Worm (Caenorhabditis elegans) whole organism, young adult: ENCODE data around the gene smcl-1.

Experiments
- F57C9.4 ChIP-seq: sonication (generic microtip); optimal IDR thresholded peaks from 2 replicates; lab custom pipeline; 2017; ENCODE audit warnings: mild to moderate bottlenecking, missing genetic modification characterization, missing compliant biosample characterization
- K12H6.12 ChIP-seq: fragments of 200-800 bp; sonication (Bioruptor generic); optimal IDR thresholded peaks from 2 replicates; lab custom pipeline; 2018; ENCODE audit warnings: mild to moderate bottlenecking, missing genetic modification characterization, missing compliant biosample characterization
- Y53G8AR.9 ChIP-seq: fragments of 200-800 bp; sonication (Bioruptor generic); conservative IDR thresholded peaks from 2 replicates; pipeline ENCODE4 v1.3.6; 2022; ENCODE audit warnings: missing genetic modification reagents, missing genetic modification characterization, missing compliant biosample characterization
- Y56A3A.18 ChIP-seq: fragments of 200-800 bp; sonication (Bioruptor generic); IDR thresholded peaks from 2 replicates; pipeline ENCODE4 v1.3.6; 2022; ENCODE audit warnings: missing genetic modification reagents, missing genetic modification characterization, missing compliant biosample characterization
- attf-3 ChIP-seq: fragments of 200-800 bp; sonication (Bioruptor generic); conservative IDR thresholded peaks from 2 replicates; pipeline ENCODE4 v1.3.6; 2022; ENCODE audit warnings: missing genetic modification reagents, missing genetic modification characterization, missing compliant biosample characterization
- cebp-1 ChIP-seq, 2 experiments: fragments of 200-800 bp in 1 of 2; sonication (Bioruptor generic) in 1 of 2; sonication (generic microtip) in 1 of 2; IDR thresholded peaks in 1 of 2; optimal IDR thresholded peaks in 1 of 2; 2 replicates each; pipeline versions ENCODE4 v1.3.6 to Lab custom; 2017 to 2022; ENCODE audit warnings: missing compliant biosample characterization in 2 of 2, missing genetic modification characterization in 2 of 2, mild to moderate bottlenecking in 1 of 2, missing genetic modification reagents in 1 of 2, moderate library complexity in 1 of 2
- cebp-2 ChIP-seq: fragments of 200-800 bp; sonication (Bioruptor generic); IDR thresholded peaks from 2 replicates; pipeline ENCODE4 v1.3.6; 2022; ENCODE audit warnings: missing genetic modification characterization, missing compliant biosample characterization
- chd-7 ChIP-seq: sonication (generic microtip); optimal IDR thresholded peaks from 2 replicates; lab custom pipeline; 2016; ENCODE audit warnings: mild to moderate bottlenecking, missing genetic modification characterization, moderate library complexity, missing compliant biosample characterization
- dox-1 ChIP-seq: fragments of 200-800 bp; sonication (Bioruptor generic); IDR thresholded peaks from 2 replicates; pipeline ENCODE4 v1.3.6; 2022; ENCODE audit warnings: missing genetic modification reagents, missing genetic modification characterization, missing compliant biosample characterization
- dpff-1 ChIP-seq: sonication (generic microtip); optimal IDR thresholded peaks from 2 replicates; lab custom pipeline; 2017; ENCODE audit warnings: mild to moderate bottlenecking, missing genetic modification characterization, missing compliant biosample characterization
- efl-1 ChIP-seq: fragments of 150-350 bp; optimal IDR thresholded peaks from 2 replicates; lab custom pipeline; 2014; ENCODE audit warnings: missing biosample characterization, missing genetic modification reagents, missing genetic modification characterization
- egl-18 ChIP-seq: fragments of 200-800 bp; sonication (Bioruptor generic); IDR thresholded peaks from 2 replicates; pipeline ENCODE4 v1.3.6; 2022; ENCODE audit warnings: missing genetic modification reagents, missing genetic modification characterization, missing compliant biosample characterization
- egl-44 ChIP-seq: fragments of 200-800 bp; sonication (Bioruptor generic); IDR thresholded peaks from 2 replicates; pipeline ENCODE4 v1.3.6; 2022; ENCODE audit warnings: missing genetic modification reagents, missing genetic modification characterization, missing compliant biosample characterization
- hmg-20 ChIP-seq: fragments of 200-800 bp; sonication (Bioruptor generic); IDR thresholded peaks from 2 replicates; pipeline ENCODE4 v1.3.6; 2022; ENCODE audit warnings: missing genetic modification reagents, missing genetic modification characterization, missing compliant biosample characterization
- hrde-1 ChIP-seq: sonication (generic microtip); optimal IDR thresholded peaks from 2 replicates; lab custom pipeline; 2016; ENCODE audit warnings: missing genetic modification characterization, mild to moderate bottlenecking, missing compliant biosample characterization, moderate library complexity, missing genotype, missing genetic modification reagents, borderline replicate concordance
- lag-1 ChIP-seq: fragments of 200-800 bp; sonication (Bioruptor generic); IDR thresholded peaks from 2 replicates; pipeline ENCODE4 v1.3.6; 2022; ENCODE audit warnings: missing genetic modification reagents, missing genetic modification characterization, missing compliant biosample characterization
- let-526 ChIP-seq: fragments of 200-800 bp; sonication (Bioruptor generic); IDR thresholded peaks from 2 replicates; pipeline ENCODE4 v1.3.6; 2022; ENCODE audit warnings: missing genetic modification reagents, missing genetic modification characterization, missing compliant biosample characterization
- let-607 ChIP-seq, 2 experiments: fragments of 200-800 bp in 1 of 2; sonication (Bioruptor generic) in 1 of 2; sonication (generic microtip) in 1 of 2; optimal IDR thresholded peaks; 2 replicates each; lab custom pipeline; 2016 to 2018; ENCODE audit warnings: mild to moderate bottlenecking in 2 of 2, missing compliant biosample characterization in 2 of 2, missing genetic modification characterization in 2 of 2, moderate library complexity in 2 of 2, missing genotype in 1 of 2
- lin-35 ChIP-seq, 3 experiments: fragments of 150-350 bp in 2 of 3; sonication (generic microtip) in 1 of 3; optimal IDR thresholded peaks; 2 replicates each; lab custom pipeline; 2014 to 2018; ENCODE audit warnings: missing biosample characterization in 3 of 3, missing genetic modification characterization in 3 of 3, missing genetic modification reagents in 3 of 3
- lin-54 ChIP-seq: fragments of 200-800 bp; sonication (Bioruptor generic); optimal IDR thresholded peaks from 2 replicates; lab custom pipeline; 2018; ENCODE audit warnings: mild to moderate bottlenecking, missing genetic modification characterization, missing compliant biosample characterization
- lsy-27 ChIP-seq: sonication (generic microtip); optimal IDR thresholded peaks from 2 replicates; lab custom pipeline; 2017; ENCODE audit warnings: missing genetic modification characterization, mild to moderate bottlenecking, missing compliant biosample characterization, antibody characterized with exemption, missing genotype, borderline replicate concordance; ENCODE audit not compliant: insufficient read depth
- madf-8 ChIP-seq: fragments of 200-800 bp; sonication (Bioruptor generic); conservative IDR thresholded peaks from 2 replicates; pipeline ENCODE4 v1.3.6; 2022; ENCODE audit warnings: missing genetic modification reagents, missing genetic modification characterization, missing compliant biosample characterization
- mcd-1 ChIP-seq: fragments of 200-800 bp; sonication (Bioruptor generic); IDR thresholded peaks from 2 replicates; pipeline ENCODE4 v1.3.6; 2022; ENCODE audit warnings: missing genetic modification reagents, missing genetic modification characterization, missing compliant biosample characterization
- nhr-120 ChIP-seq: fragments of 200-800 bp; sonication (Bioruptor generic); IDR thresholded peaks from 2 replicates; pipeline ENCODE4 v1.3.6; 2022; ENCODE audit warnings: missing genetic modification characterization, missing compliant biosample characterization
- nhr-179 ChIP-seq: sonication (generic microtip); optimal IDR thresholded peaks from 2 replicates; lab custom pipeline; 2016; ENCODE audit warnings: mild to moderate bottlenecking, missing genetic modification characterization, missing compliant biosample characterization
- nhr-90 ChIP-seq: sonication (generic microtip); optimal IDR thresholded peaks from 2 replicates; lab custom pipeline; 2016; ENCODE audit warnings: missing genotype, mild to moderate bottlenecking, missing genetic modification characterization, missing compliant biosample characterization
- pha-4 ChIP-seq: fragments of 150-350 bp; sonication (generic microtip); optimal IDR thresholded peaks from 2 replicates; lab custom pipeline; 2014; ENCODE audit warnings: missing biosample characterization, missing genetic modification reagents, missing genetic modification characterization
- sea-2 ChIP-seq: fragments of 200-800 bp; sonication (Bioruptor generic); IDR thresholded peaks from 2 replicates; pipeline ENCODE4 v1.3.6; 2022; ENCODE audit warnings: missing genetic modification characterization, missing compliant biosample characterization
- snpc-1.1 ChIP-seq: sonication (generic microtip); optimal IDR thresholded peaks from 2 replicates; lab custom pipeline; 2017; ENCODE audit warnings: missing genetic modification characterization, mild to moderate bottlenecking, missing compliant biosample characterization, antibody characterized with exemption, moderate library complexity, missing genotype, missing genetic modification reagents; ENCODE audit not compliant: insufficient read depth
- snpc-3.4 ChIP-seq: sonication (generic microtip); optimal IDR thresholded peaks from 2 replicates; lab custom pipeline; 2017; ENCODE audit warnings: missing genetic modification characterization, mild to moderate bottlenecking, missing compliant biosample characterization, antibody characterized with exemption, moderate library complexity, missing genotype, missing genetic modification reagents
- tbp1 ChIP-seq: fragments of 200-800 bp; sonication (Bioruptor generic); optimal IDR thresholded peaks from 2 replicates; lab custom pipeline; 2018; ENCODE audit warnings: mild to moderate bottlenecking, missing genetic modification characterization, missing compliant biosample characterization
- tbx-9 ChIP-seq: sonication (generic microtip); optimal IDR thresholded peaks from 2 replicates; lab custom pipeline; 2016; ENCODE audit warnings: borderline replicate concordance, missing genetic modification characterization, inconsistent platforms, missing compliant biosample characterization
- xnd-1 ChIP-seq: sonication (generic microtip); optimal IDR thresholded peaks from 2 replicates; lab custom pipeline; 2016; ENCODE audit warnings: missing genotype, missing genetic modification reagents, missing genetic modification characterization, missing compliant biosample characterization
- ztf-3 ChIP-seq: fragments of 200-800 bp; sonication (Bioruptor generic); optimal IDR thresholded peaks from 2 replicates; lab custom pipeline; 2018; ENCODE audit warnings: mild to moderate bottlenecking, missing genetic modification characterization, missing compliant biosample characterization
- ztf-6 ChIP-seq: fragments of 200-800 bp; sonication (Bioruptor generic); IDR thresholded peaks from 2 replicates; pipeline ENCODE4 v1.3.6; 2022; ENCODE audit warnings: missing genetic modification reagents, missing genetic modification characterization, missing compliant biosample characterization

smcl-1 gene

DNA sequence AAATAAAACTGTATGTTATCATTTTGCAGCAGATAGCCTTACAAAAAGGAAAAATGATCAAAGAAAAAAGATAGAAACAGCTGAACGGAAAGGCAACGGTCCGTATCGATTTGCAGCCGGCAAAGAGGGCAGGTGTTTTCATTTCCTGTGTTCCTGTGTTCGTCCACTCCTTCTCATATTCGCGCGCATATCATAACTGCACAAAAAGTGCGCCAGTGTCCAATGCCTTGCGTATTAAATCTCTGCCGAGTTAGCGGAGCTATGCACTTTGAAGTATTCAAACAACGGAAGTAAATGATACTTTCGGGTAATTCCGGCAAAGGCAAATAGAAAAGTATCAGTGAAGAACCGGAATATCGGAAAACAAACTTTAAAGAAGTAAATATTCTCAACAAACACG is 30.7 kb upstream of the smcl-1 start (continued):
- TF ChIP-seq ztf-6 (GFP tag; lab: Robert Waterston, UW) (no peak), egl-18 (GFP tag; lab: Robert Waterston, UW) (no peak), egl-44 (GFP tag; lab: Robert Waterston, UW) (no peak), ztf-3 (GFP tag; lab: Kevin White, UChicago) (no peak), efl-1 (peak; percentile 10), dox-1 (0 out of 2 replicates have a peak, but pooled peaks have one; percentile 46), madf-8 (GFP tag; lab: Robert Waterston, UW) (no peak)

DNA sequence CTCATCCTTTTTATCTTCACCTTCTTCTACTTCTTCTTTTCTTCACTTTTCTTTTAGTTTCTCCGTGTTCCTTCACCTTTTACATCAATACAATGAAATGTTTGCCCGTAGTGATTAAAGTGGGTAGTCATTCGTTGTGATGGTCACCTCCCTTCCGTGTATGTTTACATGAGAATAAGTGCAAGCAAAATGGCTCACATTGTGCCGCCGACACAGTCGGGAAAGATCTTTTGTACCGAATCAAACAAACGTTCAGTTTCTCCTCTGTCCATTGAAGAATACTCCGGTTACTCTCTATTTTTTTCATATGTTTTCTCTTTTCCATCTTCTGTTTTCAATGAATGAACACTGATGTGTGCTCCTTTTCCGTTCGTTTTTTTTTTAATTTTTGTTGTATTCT is 29.1 kb upstream of the smcl-1 start:
- TF ChIP-seq tbx-9: no peak
- no peak for TF ChIP-seq lin-54 (GFP tag; lab: Kevin White, UChicago)
- no peak for TF ChIP-seq hrde-1 (tag; lab: Kevin White, UChicago)
- TF ChIP-seq chd-7 (tag; lab: Kevin White, UChicago): no peak
- TF ChIP-seq cebp-1 (GFP tag; IDR thresholded peaks at IDR 0.05; lab: Robert Waterston, UW): no peak
- TF ChIP-seq cebp-1 (tag; optimal IDR thresholded peaks at IDR 0.05; lab: Kevin White, UChicago): no peak
- no peak for TF ChIP-seq Y56A3A.18 (GFP tag; lab: Robert Waterston, UW)
- TF ChIP-seq snpc-1.1 (tag; lab: Kevin White, UChicago): no peak
- TF ChIP-seq snpc-3.4: no peak
- TF ChIP-seq nhr-90: no peak
- TF ChIP-seq K12H6.12 (tag; lab: Kevin White, UChicago): no peak
- TF ChIP-seq dpff-1 (tag; lab: Kevin White, UChicago): no peak
- TF ChIP-seq nhr-179 (tag; lab: Kevin White, UChicago): no peak
- no peak for TF ChIP-seq egl-44 (GFP tag; lab: Robert Waterston, UW)
- TF ChIP-seq pha-4 (tag; lab: Kevin White, UChicago): no peak
- TF ChIP-seq sea-2 (GFP tag; lab: Robert Waterston, UW): no peak

DNA sequence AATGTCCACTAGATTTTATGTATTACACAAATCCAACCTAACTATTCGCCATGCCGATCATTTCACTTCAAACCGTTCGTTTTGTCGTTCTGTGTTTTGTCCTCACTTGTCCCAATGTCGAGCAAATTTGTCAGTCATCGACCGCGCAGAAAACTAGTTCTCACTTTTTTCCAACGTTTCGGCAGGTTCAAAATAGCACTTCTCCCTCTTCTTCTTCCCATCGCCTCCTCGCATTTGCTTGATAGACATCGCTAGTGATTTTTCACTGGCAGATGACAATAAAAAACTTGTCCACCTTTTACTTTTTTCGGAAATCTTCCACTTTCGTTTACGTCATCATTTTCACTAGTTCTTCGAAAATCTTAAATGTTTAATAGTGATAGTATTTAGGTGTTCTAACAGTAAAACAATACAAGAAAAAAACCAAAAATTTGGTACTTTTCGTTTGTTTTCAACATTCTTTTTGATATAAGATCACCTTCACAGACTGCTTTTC is 27.7 kb upstream of the smcl-1 start:
- TF ChIP-seq tbp1 (no peak), mcd-1 (no peak), madf-8 (GFP tag; lab: Robert Waterston, UW) (no peak), lag-1 (GFP tag; lab: Robert Waterston, UW) (no peak), hmg-20 (GFP tag; lab: Robert Waterston, UW) (no peak), Y53G8AR.9 (GFP tag; lab: Robert Waterston, UW) (no peak), lin-35 (GFP tag; optimal IDR thresholded peaks at IDR 0.05; lab: Kevin White, UChicago) (no peak), nhr-120 (GFP tag; lab: Robert Waterston, UW) (no peak), lsy-27 (no peak), attf-3 (GFP tag; lab: Robert Waterston, UW) (no peak), lin-54 (GFP tag; lab: Kevin White, UChicago) (no peak), let-526 (GFP tag; lab: Robert Waterston, UW) (no peak), F57C9.4 (tag; lab: Kevin White, UChicago) (no peak), xnd-1 (tag; lab: Kevin White, UChicago) (no peak), let-607 (tag; optimal IDR thresholded peaks at IDR 0.05; lab: Kevin White, UChicago) (no peak), cebp-2 (no peak)
